Worm (Caenorhabditis elegans): ENCODE measurements around the gene nuo-5.
A peak's percentile ranks its signal among the peaks of the same experiment; 100 is the strongest.

The nuo-5 gene

DNA sequence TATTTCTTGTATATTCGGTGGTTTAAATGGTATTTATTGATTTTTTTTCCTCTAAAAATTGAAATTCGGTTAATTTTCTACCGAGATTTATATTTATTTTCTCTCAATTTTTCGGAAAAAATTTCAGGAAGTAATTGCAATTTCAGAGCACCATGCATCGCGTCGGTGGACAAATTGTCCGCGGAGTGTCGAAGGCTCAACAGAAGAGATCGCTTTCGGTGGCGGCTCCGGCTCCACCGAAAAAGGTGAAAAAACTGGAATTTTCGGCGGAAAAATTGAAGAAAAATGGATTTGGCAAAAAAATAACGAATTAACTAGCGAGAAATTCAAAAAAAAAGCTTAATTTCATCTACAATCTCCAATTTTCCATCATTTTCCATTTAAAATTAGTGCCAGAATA, at the start of gene nuo-5:
nuo-5 (plus strand) TSS at position 147 of the 400 bp plus-strand sequence.
- TF ChIP-seq lin-38 (GFP tag; IDR thresholded peaks at IDR 0.05) (0 out of 2 replicates have a peak, but pooled peaks have one; percentile 18), dpl-1 (GFP tag; optimal IDR thresholded peaks at IDR 0.05) (no peak), F10B5.3 (tag; optimal IDR thresholded peaks at IDR 0.05) (no peak), fos-1 (tag; optimal IDR thresholded peaks at IDR 0.05) (no peak), unc-62 (GFP tag; optimal IDR thresholded peaks at IDR 0.05 in 1 of 2) (peak in 1 of 2 experiments; percentile 61), unc-62 (tag; optimal IDR thresholded peaks at IDR 0.05) (no peak), dmd-8 (GFP tag; IDR thresholded peaks at IDR 0.05) (no peak), daf-19 (GFP tag; conservative IDR thresholded peaks at IDR 0.05) (no peak), attf-4 (tag; optimal IDR thresholded peaks at IDR 0.05) (no peak), pha-4 (GFP tag; IDR thresholded peaks at IDR 0.05) (0 out of 2 replicates have a peak, but pooled peaks have one; percentile 27), pha-4 (tag; optimal IDR thresholded peaks at IDR 0.05) (no peak), nhr-41 (GFP tag; IDR thresholded peaks at IDR 0.05) (no peak), Y48G9A.11 (GFP tag; IDR thresholded peaks at IDR 0.05) (no peak; the same call in 1 of the 2 replicates), nhr-76 (tag; optimal IDR thresholded peaks at IDR 0.05) (no peak), tra-1 (GFP tag; IDR thresholded peaks at IDR 0.05) (no peak), ama-1 (optimal IDR thresholded peaks at IDR 0.05) (no peak), cey-2 (tag; optimal IDR thresholded peaks at IDR 0.05; ENCODE audit: borderline replicate concordance, insufficient read depth) (no peak), jun-1 (tag; optimal IDR thresholded peaks at IDR 0.05) (no peak), daf-12 (tag; optimal IDR thresholded peaks at IDR 0.05) (no peak), php-3 (GFP tag; IDR thresholded peaks at IDR 0.05) (no peak), zfp-2 (tag; optimal IDR thresholded peaks at IDR 0.05) (no peak), R02D3.7 (tag; optimal IDR thresholded peaks at IDR 0.05) (no peak), aha-1 (tag) (no peak)

DNA sequence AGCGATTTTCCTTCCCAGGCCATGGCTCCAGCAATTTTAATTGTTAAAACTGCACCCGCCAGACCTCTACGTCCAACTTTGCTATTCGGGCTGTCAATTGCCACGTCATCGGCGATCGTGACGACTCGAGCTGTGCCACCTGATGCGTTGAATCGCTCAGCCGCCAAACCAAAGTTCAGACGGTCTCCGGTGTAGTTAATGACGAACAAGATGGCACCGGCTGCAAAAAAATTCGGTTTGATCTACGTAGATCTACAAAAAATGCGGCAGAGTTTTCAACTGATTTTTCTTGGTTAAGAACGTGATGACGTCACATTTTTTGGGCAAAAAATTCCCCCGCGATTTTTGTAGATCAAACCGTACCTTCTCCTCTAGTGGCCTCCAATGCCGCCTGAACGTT, 47.8 kb upstream of the nuo-5 start:
- TF ChIP-seq skn-1 (tag; optimal IDR thresholded peaks at IDR 0.05), result no peak
- TF ChIP-seq Y5F2A.4 (GFP tag; optimal IDR thresholded peaks at IDR 0.05), result no peak
- TF ChIP-seq aha-1 (tag), result peak; percentile 98

DNA sequence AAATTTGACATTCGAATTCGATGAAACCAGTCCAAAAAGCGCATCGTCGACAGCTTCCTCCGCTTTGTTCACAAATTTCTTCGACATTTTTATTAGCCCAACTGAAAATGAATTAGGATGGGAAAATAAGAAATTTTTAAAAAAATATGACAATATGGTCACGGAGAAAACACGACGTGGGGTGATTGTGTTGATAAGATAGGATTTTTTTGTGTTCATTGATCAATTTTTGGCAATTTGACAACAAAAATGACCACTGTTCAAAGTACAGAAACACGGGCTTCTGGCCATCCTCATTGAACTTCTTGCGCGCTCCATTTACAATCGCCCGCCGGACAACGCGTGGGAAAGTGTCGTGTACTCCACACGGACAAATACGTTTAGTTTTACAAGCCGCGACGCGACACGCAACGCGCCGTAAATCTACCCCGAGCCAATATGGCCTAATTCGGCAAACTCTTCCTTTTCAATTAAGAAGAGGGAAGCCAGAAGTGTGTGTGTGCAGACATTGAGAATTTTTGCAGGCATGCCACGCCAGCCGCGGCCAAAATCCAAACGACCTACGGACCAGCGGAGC, 46.1 kb upstream of the nuo-5 start, which contains the start of the genes W02H5.8 and angl-1:
W02H5.8 (minus strand) TSS at position 101 of the 577 bp plus-strand sequence.
angl-1 (plus strand) TSS at position 527 of the 577 bp plus-strand sequence.
- TF ChIP-seq saeg-2 (GFP tag; IDR thresholded peaks at IDR 0.05) (no peak), hlh-11 (tag; optimal IDR thresholded peaks at IDR 0.05) (no peak), jun-1 (tag; optimal IDR thresholded peaks at IDR 0.05) (no peak), pqm-1 (tag; optimal IDR thresholded peaks at IDR 0.05) (no peak), nhr-6 (tag; optimal IDR thresholded peaks at IDR 0.05) (no peak), lin-15B (tag; optimal IDR thresholded peaks at IDR 0.05) (no peak), unc-62 (GFP tag; optimal IDR thresholded peaks at IDR 0.05 in 1 of 2) (no peak), unc-62 (tag; optimal IDR thresholded peaks at IDR 0.05) (no peak), aha-1 (tag) (peak; percentile 57), ceh-20 (GFP tag; IDR thresholded peaks at IDR 0.05) (no peak), mdt-29 (GFP tag; IDR thresholded peaks at IDR 0.05) (0 out of 2 replicates have a peak, but pooled peaks have one; percentile 12)

DNA sequence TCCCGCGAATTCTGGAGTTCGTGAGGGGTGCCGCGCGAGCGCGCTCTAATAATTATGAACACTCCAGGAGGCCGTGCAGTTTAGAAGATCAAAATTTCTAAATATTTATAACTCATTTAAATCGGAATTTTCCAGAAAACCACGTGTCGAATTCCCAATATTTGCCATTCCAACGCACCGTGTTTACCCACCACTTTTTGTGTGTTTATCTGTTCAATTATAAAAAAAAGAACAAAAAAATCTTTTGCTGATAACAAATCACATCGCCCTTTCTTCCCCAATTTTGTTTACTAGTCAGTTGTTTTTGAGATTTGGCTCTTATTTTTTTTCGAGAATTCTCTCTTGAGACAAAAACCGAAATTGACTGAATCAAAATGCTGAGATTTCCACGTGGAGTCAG, 42.6 kb upstream of the nuo-5 start:
- peak; percentile 2 for TF ChIP-seq pqm-1 (tag; optimal IDR thresholded peaks at IDR 0.05)
- 0 out of 2 replicates have a peak, but pooled peaks have one; percentile 7 for TF ChIP-seq dmd-6 (GFP tag; IDR thresholded peaks at IDR 0.05)
- no peak for TF ChIP-seq hif-1 (tag; optimal IDR thresholded peaks at IDR 0.05)
- peak; percentile 67 for TF ChIP-seq dve-1 (tag; optimal IDR thresholded peaks at IDR 0.05; ENCODE audit: insufficient read depth)
- peak; percentile 1 for TF ChIP-seq nhr-77 (tag; optimal IDR thresholded peaks at IDR 0.05)
- TF ChIP-seq daf-16 (GFP tag; optimal IDR thresholded peaks at IDR 0.05), result no peak
- TF ChIP-seq daf-16 (tag; optimal IDR thresholded peaks at IDR 0.05), result peak; percentile 97
- TF ChIP-seq mxl-3 (GFP tag; optimal IDR thresholded peaks at IDR 0.05), result no peak

Measured in whole organism, L4 larva.